Fruit fly (Drosophila melanogaster) whole organism, embryonic: ENCODE measurements around the gene Jon25Bi.

Experiments
- ATbp ChIP-seq: fragments of 200-800 bp; sonication (Bioruptor generic); optimal IDR thresholded peaks from 2 replicates; lab custom pipeline; 2017; ENCODE audit warnings: missing biosample characterization, mild to moderate bottlenecking, missing genetic modification characterization, missing genetic modification reagents
- Abd-B ChIP-seq: fragments of 200-800 bp; sonication (Bioruptor generic); optimal IDR thresholded peaks from 2 replicates; lab custom pipeline; 2018; ENCODE audit warnings: missing biosample characterization, mild to moderate bottlenecking, missing genetic modification characterization, moderate library complexity
- Ada2b ChIP-seq: fragments of 200-800 bp; sonication (Bioruptor generic); IDR thresholded peaks from 2 replicates; pipeline ENCODE4 v1.3.6; 2022; ENCODE audit warnings: missing biosample characterization, missing genetic modification characterization
- CG10209 ChIP-seq: fragments of 200-800 bp; sonication (Bioruptor generic); optimal IDR thresholded peaks from 3 replicates; lab custom pipeline; 2017; ENCODE audit warnings: missing biosample characterization, mild to moderate bottlenecking, missing genetic modification characterization, missing genetic modification reagents
- CG10321 ChIP-seq: fragments of 200-800 bp; sonication (Bioruptor generic); IDR thresholded peaks from 2 replicates; pipeline ENCODE4 v1.3.6; 2022; ENCODE audit warnings: missing biosample characterization, missing genetic modification characterization
- CG11504 ChIP-seq: fragments of 200-800 bp; sonication (Bioruptor generic); optimal IDR thresholded peaks from 3 replicates; lab custom pipeline; 2019; ENCODE audit warnings: missing biosample characterization, mild to moderate bottlenecking, missing genetic modification characterization, moderate library complexity
- CG11695 ChIP-seq: fragments of 200-800 bp; sonication (Bioruptor generic); IDR thresholded peaks from 3 replicates; pipeline ENCODE4 v1.3.6; 2022; ENCODE audit warnings: missing biosample characterization, missing genetic modification characterization
- CG12299 ChIP-seq: fragments of 200-800 bp; sonication (Bioruptor generic); optimal IDR thresholded peaks from 2 replicates; lab custom pipeline; 2018; ENCODE audit warnings: missing biosample characterization, mild to moderate bottlenecking, missing genetic modification characterization
- CG12659 ChIP-seq: fragments of 200-800 bp; sonication (Bioruptor generic); optimal IDR thresholded peaks from 3 replicates; lab custom pipeline; 2017; ENCODE audit warnings: mild to moderate bottlenecking, missing biosample characterization, missing genetic modification reagents, missing genetic modification characterization
- CG13123 ChIP-seq: fragments of 200-800 bp; sonication (Bioruptor generic); optimal IDR thresholded peaks from 2 replicates; lab custom pipeline; 2016; ENCODE audit warnings: missing biosample characterization, missing genetic modification characterization
- CG1603 ChIP-seq: fragments of 200-800 bp; sonication (Bioruptor generic); optimal IDR thresholded peaks from 2 replicates; lab custom pipeline; 2019; ENCODE audit warnings: missing biosample characterization, mild to moderate bottlenecking, missing genetic modification characterization, moderate library complexity
- CG17328 ChIP-seq: fragments of 200-800 bp; sonication (Bioruptor generic); IDR thresholded peaks from 2 replicates; pipeline ENCODE4 v1.3.6; 2022; ENCODE audit warnings: missing biosample characterization, missing genetic modification characterization
- CG2120 ChIP-seq: fragments of 200-800 bp; sonication (Bioruptor generic); optimal IDR thresholded peaks from 3 replicates; lab custom pipeline; 2016; ENCODE audit warnings: missing biosample characterization, missing genetic modification characterization
- CG2875 ChIP-seq: fragments of 200-800 bp; sonication (Bioruptor generic); optimal IDR thresholded peaks from 2 replicates; lab custom pipeline; 2017; ENCODE audit warnings: missing biosample characterization, mild to moderate bottlenecking, missing genetic modification characterization, missing genetic modification reagents
- CG31365 ChIP-seq: fragments of 200-800 bp; sonication (Bioruptor generic); optimal IDR thresholded peaks from 2 replicates; lab custom pipeline; 2018; ENCODE audit warnings: missing biosample characterization, mild to moderate bottlenecking, missing genetic modification characterization
- CG32772 ChIP-seq: fragments of 200-800 bp; sonication (Bioruptor generic); IDR thresholded peaks from 2 replicates; pipeline ENCODE4 v1.3.6; 2022; ENCODE audit warnings: missing biosample characterization, missing genetic modification characterization
- CG34376 ChIP-seq: fragments of 200-800 bp; sonication (Bioruptor generic); optimal IDR thresholded peaks from 2 replicates; lab custom pipeline; 2018; ENCODE audit warnings: missing biosample characterization, mild to moderate bottlenecking, missing genetic modification characterization
- CG6654 ChIP-seq: fragments of 200-800 bp; sonication (Bioruptor generic); optimal IDR thresholded peaks from 2 replicates; lab custom pipeline; 2017; ENCODE audit warnings: missing biosample characterization, mild to moderate bottlenecking, missing genetic modification characterization
- CG8478 ChIP-seq: fragments of >200 bp; optimal IDR thresholded peaks from 2 replicates; lab custom pipeline; 2018
- CG9437 ChIP-seq: fragments of 200-800 bp; sonication (Bioruptor generic); optimal IDR thresholded peaks from 2 replicates; lab custom pipeline; 2018; ENCODE audit warnings: missing biosample characterization, mild to moderate bottlenecking, missing genetic modification characterization
- Drgx ChIP-seq: fragments of 200-800 bp; sonication (Bioruptor generic); IDR thresholded peaks from 2 replicates; pipeline ENCODE4 v1.3.6; 2022; ENCODE audit warnings: missing biosample characterization, missing genetic modification characterization
- Lhr ChIP-seq: fragments of 200-800 bp; sonication (Bioruptor generic); optimal IDR thresholded peaks from 3 replicates; lab custom pipeline; 2017; ENCODE audit warnings: mild to moderate bottlenecking, missing biosample characterization, missing genetic modification reagents, missing genetic modification characterization
- Oli ChIP-seq: fragments of 200-800 bp; sonication (Bioruptor generic); optimal IDR thresholded peaks from 2 replicates; lab custom pipeline; 2018; ENCODE audit warnings: missing biosample characterization, mild to moderate bottlenecking, missing genetic modification characterization, moderate library complexity
- Sox100B ChIP-seq: fragments of 200-800 bp; sonication (Bioruptor generic); optimal IDR thresholded peaks from 3 replicates; lab custom pipeline; 2018; ENCODE audit warnings: missing biosample characterization, mild to moderate bottlenecking, missing genetic modification characterization
- Sox102F ChIP-seq: fragments of 200-800 bp; sonication (Bioruptor generic); optimal IDR thresholded peaks from 2 replicates; lab custom pipeline; 2018; ENCODE audit warnings: missing biosample characterization, mild to moderate bottlenecking, missing genetic modification characterization, moderate library complexity
- bsh ChIP-seq, 2 experiments: fragments of 200-800 bp; sonication (Bioruptor generic); optimal IDR thresholded peaks; 2 replicates each; lab custom pipeline; 2017 to 2018; ENCODE audit warnings: mild to moderate bottlenecking in 2 of 2, missing biosample characterization in 2 of 2, missing genetic modification characterization in 2 of 2, moderate library complexity in 1 of 2
- cas ChIP-seq: fragments of 200-800 bp; sonication (Bioruptor generic); IDR thresholded peaks from 2 replicates; pipeline ENCODE4 v1.3.6; 2022; ENCODE audit warnings: missing biosample characterization, missing genetic modification characterization
- chinmo ChIP-seq: fragments of 200-800 bp; sonication (Bioruptor generic); IDR thresholded peaks from 4 replicates; pipeline ENCODE4 v1.3.6; 2022; ENCODE audit warnings: missing biosample characterization, missing genetic modification characterization; ENCODE audit not compliant: partially characterized antibody
- ci ChIP-seq: fragments of 200-800 bp; sonication (Bioruptor generic); IDR thresholded peaks from 3 replicates; pipeline ENCODE4 v1.3.6; 2022; ENCODE audit warnings: missing biosample characterization, missing genetic modification characterization
- croc ChIP-seq: fragments of 200-800 bp; sonication (Bioruptor generic); conservative IDR thresholded peaks from 3 replicates; pipeline ENCODE4 v1.3.6; 2022; ENCODE audit warnings: missing biosample characterization, missing genetic modification characterization
- da ChIP-seq: fragments of 200-800 bp; sonication (Bioruptor generic); optimal IDR thresholded peaks from 2 replicates; lab custom pipeline; 2016; ENCODE audit warnings: missing biosample characterization, missing genetic modification characterization
- esg ChIP-seq: fragments of 200-800 bp; sonication (Bioruptor generic); conservative IDR thresholded peaks from 2 replicates; pipeline ENCODE4 v1.3.6; 2022; ENCODE audit warnings: missing biosample characterization, missing genetic modification characterization
- grau ChIP-seq: fragments of 200-800 bp; optimal IDR thresholded peaks from 3 replicates; lab custom pipeline; 2019; ENCODE audit warnings: missing biosample characterization, mild to moderate bottlenecking, missing genetic modification characterization, moderate library complexity
- gsb ChIP-seq: fragments of 200-800 bp; sonication (Bioruptor generic); IDR thresholded peaks from 2 replicates; pipeline ENCODE4 v1.3.6; 2022; ENCODE audit warnings: missing biosample characterization, missing genetic modification characterization
- ken ChIP-seq: fragments of 200-800 bp; sonication (Bioruptor generic); IDR thresholded peaks from 3 replicates; pipeline ENCODE4 v1.3.6; 2022; ENCODE audit warnings: missing biosample characterization, missing genetic modification characterization
- lov ChIP-seq, 2 experiments: fragments of 200-800 bp in 1 of 2; fragments of >200 bp in 1 of 2; sonication (Bioruptor generic) in 1 of 2; IDR thresholded peaks in 1 of 2; optimal IDR thresholded peaks in 1 of 2; 2 replicates in 1 of 2; 3 replicates in 1 of 2; pipeline versions ENCODE4 v1.3.6 to Lab custom; 2017 to 2022; ENCODE audit warnings: missing biosample characterization in 1 of 2, missing genetic modification characterization in 1 of 2
- maf-S ChIP-seq: fragments of 200-800 bp; sonication (Bioruptor generic); optimal IDR thresholded peaks from 2 replicates; lab custom pipeline; 2016; ENCODE audit warnings: missing biosample characterization, missing genetic modification characterization
- pb ChIP-seq: fragments of 200-800 bp; sonication (Bioruptor generic); optimal IDR thresholded peaks from 3 replicates; lab custom pipeline; 2016; ENCODE audit warnings: missing biosample characterization, missing genetic modification characterization
- pfk ChIP-seq: fragments of 200-800 bp; sonication (Bioruptor generic); optimal IDR thresholded peaks from 2 replicates; lab custom pipeline; 2018; ENCODE audit warnings: missing biosample characterization, mild to moderate bottlenecking, missing genetic modification characterization, moderate library complexity
- row ChIP-seq: fragments of 200-800 bp; sonication (Bioruptor generic); IDR thresholded peaks from 3 replicates; pipeline ENCODE4 v1.3.6; 2022; ENCODE audit warnings: missing biosample characterization, missing genetic modification characterization
- salm ChIP-seq: fragments of 200-800 bp; sonication (Bioruptor generic); optimal IDR thresholded peaks from 2 replicates; lab custom pipeline; 2018; ENCODE audit warnings: missing biosample characterization, mild to moderate bottlenecking, missing genetic modification characterization
- sens ChIP-seq: fragments of 200-800 bp; sonication (Bioruptor generic); peaks from one replicate; lab custom pipeline; 2016; ENCODE audit warnings: missing biosample characterization, missing genetic modification characterization
- sisA ChIP-seq: fragments of 200-800 bp; sonication (Bioruptor generic); IDR thresholded peaks from 2 replicates; pipeline ENCODE4 v1.3.6; 2022; ENCODE audit warnings: missing biosample characterization, missing genetic modification characterization
- tgo ChIP-seq: fragments of 200-800 bp; sonication (Bioruptor generic); IDR thresholded peaks from 3 replicates; pipeline ENCODE4 v1.3.6; 2022; ENCODE audit warnings: missing biosample characterization, missing genetic modification characterization
- tio ChIP-seq: fragments of 200-800 bp; sonication (Bioruptor generic); optimal IDR thresholded peaks from 2 replicates; lab custom pipeline; 2017; ENCODE audit warnings: missing biosample characterization, missing genetic modification characterization, inconsistent platforms
- trem ChIP-seq: fragments of 200-800 bp; optimal IDR thresholded peaks from 3 replicates; lab custom pipeline; 2019; ENCODE audit warnings: missing biosample characterization, mild to moderate bottlenecking, missing genetic modification characterization, moderate library complexity

The Jon25Bi gene

DNA sequence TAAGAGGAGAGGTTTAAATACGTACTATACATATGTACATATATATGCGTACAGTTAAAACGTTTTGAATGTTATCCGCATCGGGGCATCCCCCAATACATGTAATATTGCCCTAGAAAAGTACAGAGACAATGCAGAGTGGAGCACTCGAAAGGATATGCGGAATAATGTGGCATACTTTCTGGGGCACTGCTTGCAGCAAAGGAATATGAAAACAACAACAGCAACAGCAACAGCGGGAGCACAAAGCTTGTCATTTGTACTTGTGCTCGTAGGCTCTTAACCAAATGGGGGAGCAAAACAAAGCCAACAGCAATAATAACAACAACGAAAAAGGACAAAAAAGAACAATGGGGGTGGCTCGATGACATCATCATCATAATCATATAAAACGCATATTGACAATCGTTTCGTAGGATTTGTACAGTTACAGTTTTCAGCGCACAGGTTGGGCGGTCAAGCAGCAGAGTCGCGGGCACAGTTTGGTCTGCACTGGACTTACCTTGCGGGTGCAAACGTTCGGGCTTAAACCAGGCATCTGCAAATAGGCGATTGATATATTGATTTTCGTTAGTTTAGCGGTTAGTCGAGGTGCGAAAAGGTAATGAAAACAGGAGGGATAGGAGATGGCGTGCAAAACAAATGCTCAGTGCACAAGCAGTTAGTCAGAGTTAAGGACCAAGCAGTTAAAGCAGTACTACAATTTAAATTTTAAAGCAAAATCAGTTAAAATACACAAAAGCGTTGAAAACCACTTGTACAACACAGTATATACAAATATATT, 48.9 kb upstream of the Jon25Bi start (continued):
- TF ChIP-seq CG12659 (GFP tag; lab: Kevin White, UChicago) (no peak), CG31365 (tag; lab: Kevin White, UChicago) (peak; percentile 81), CG6654 (GFP tag; lab: Kevin White, UChicago) (peak; percentile 97), chinmo (GFP tag; lab: Robert Waterston, UW) (0 out of 4 replicates have a peak, but pooled peaks have one; percentile 21), gsb (GFP tag; lab: Robert Waterston, UW) (no peak), CG9437 (no peak), esg (no peak), sens (GFP tag; lab: Kevin White, UChicago) (peak; percentile 42), Sox100B (GFP tag; lab: Kevin White, UChicago) (no peak), pb (no peak), CG8478 (lab: Kevin White, UChicago) (peak; percentile 78), trem (no peak), salm (tag; lab: Kevin White, UChicago) (no peak), CG10321 (no peak), CG13123 (GFP tag; lab: Kevin White, UChicago) (no peak), CG34376 (GFP tag; lab: Kevin White, UChicago) (no peak), Lhr (GFP tag; lab: Kevin White, UChicago) (no peak), Abd-B (no peak)

DNA sequence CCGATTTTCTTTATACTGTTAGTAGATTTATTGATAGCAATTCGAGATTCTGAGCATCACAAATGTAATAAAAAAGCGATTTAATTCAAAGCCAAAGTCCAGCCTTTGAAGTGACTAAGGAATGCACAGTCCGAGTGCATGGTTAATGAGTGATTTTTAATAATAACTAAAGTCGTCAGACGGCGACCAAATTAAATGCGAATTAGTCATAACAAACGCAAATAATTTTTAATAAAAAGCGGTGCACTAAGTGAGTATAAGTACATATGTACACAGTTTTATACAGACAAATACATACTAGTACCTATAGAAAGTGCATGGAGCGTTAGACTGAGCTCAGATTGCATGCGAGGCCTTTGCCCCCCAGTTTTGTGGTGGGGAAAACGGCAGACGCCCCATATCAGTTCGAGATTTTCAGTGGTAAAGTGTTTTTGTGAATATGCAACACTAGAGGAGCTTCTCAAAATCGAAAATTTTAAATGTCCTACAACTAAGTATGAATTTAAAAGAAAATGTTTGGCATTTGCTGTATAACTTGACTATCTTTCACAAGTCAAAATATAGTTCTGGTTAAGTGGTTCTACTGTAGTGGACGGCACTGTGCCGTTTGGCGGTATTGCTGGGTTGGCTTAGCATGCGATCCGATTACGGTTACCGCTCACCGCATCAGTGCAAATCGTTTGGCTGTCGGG, 47.9 kb upstream of the Jon25Bi start:
- TF ChIP-seq Drgx (GFP tag; lab: Robert Waterston, UW): peak; percentile 70
- peak; percentile 27 for TF ChIP-seq ATbp (GFP tag; lab: Kevin White, UChicago)
- 0 out of 3 replicates have a peak, but pooled peaks have one; percentile 40 for TF ChIP-seq ci (GFP tag; lab: Robert Waterston, UW)
- no peak for TF ChIP-seq da (GFP tag; lab: Kevin White, UChicago)
- no peak for TF ChIP-seq maf-S (GFP tag; lab: Kevin White, UChicago)
- peak; percentile 29 for TF ChIP-seq Sox102F (GFP tag; lab: Kevin White, UChicago)
- 0 out of 2 replicates have a peak, but pooled peaks have one; percentile 40 for TF ChIP-seq CG17328 (GFP tag; lab: Robert Waterston, UW)
- peak; percentile 1 for TF ChIP-seq grau (tag; lab: Kevin White, UChicago)
- TF ChIP-seq CG10209 (GFP tag; lab: Kevin White, UChicago): peak; percentile 3
- no peak for TF ChIP-seq CG12299
- peak; percentile 5 for TF ChIP-seq CG2120 (GFP tag; lab: Kevin White, UChicago)
- 0 out of 3 replicates have a peak, but pooled peaks have one; percentile 23 for TF ChIP-seq CG11695 (GFP tag; lab: Robert Waterston, UW)
- TF ChIP-seq tio (GFP tag; lab: Kevin White, UChicago): peak; percentile 4
- peak; percentile 7 for TF ChIP-seq Oli (tag; lab: Kevin White, UChicago)
- TF ChIP-seq sens (GFP tag; lab: Kevin White, UChicago): peak; percentile 72
- TF ChIP-seq esg: 0 out of 2 replicates have a peak, but pooled peaks have one; percentile 17
- TF ChIP-seq cas (GFP tag; lab: Robert Waterston, UW): 0 out of 2 replicates have a peak, but pooled peaks have one; percentile 16
- peak; percentile 38; the same call in 1 of the 2 replicates for TF ChIP-seq Ada2b (GFP tag; lab: Robert Waterston, UW)
- 0 out of 3 replicates have a peak, but pooled peaks have one; percentile 13 for TF ChIP-seq tgo
- TF ChIP-seq CG2875 (GFP tag; lab: Kevin White, UChicago): no peak
- TF ChIP-seq pfk (GFP tag; lab: Kevin White, UChicago): no peak
- no peak for TF ChIP-seq croc (GFP tag; lab: Robert Waterston, UW)
- 0 out of 3 replicates have a peak, but pooled peaks have one; percentile 5 for TF ChIP-seq ken (GFP tag; lab: Robert Waterston, UW)
- no peak for TF ChIP-seq CG32772
- peak; percentile 31; the same call in 1 of the 2 replicates for TF ChIP-seq sisA
- TF ChIP-seq row: peak; percentile 34; the same call in 1 of the 3 replicates
- peak; percentile 19 for TF ChIP-seq CG1603
- TF ChIP-seq CG11504: peak; percentile 15
- TF ChIP-seq lov (optimal IDR thresholded peaks at IDR 0.05; lab: Kevin White, UChicago): no peak
- 0 out of 3 replicates have a peak, but pooled peaks have one; percentile 25 for TF ChIP-seq lov (GFP tag; IDR thresholded peaks at IDR 0.05; lab: Robert Waterston, UW)
- peak in 1 of 2 experiments; percentile 19 for TF ChIP-seq bsh (GFP tag; optimal IDR thresholded peaks at IDR 0.05; lab: Kevin White, UChicago)
- no peak for TF ChIP-seq CG31365 (tag; lab: Kevin White, UChicago)
